Worm (Caenorhabditis elegans) whole organism, L4 larva: ENCODE measurements around the gene F37H8.5.

ENCODE experiments used
- D1046.2 ChIP-seq: fragments of 200-800 bp; sonication (Bioruptor generic); IDR thresholded peaks from 2 replicates; pipeline ENCODE4 v1.3.6; 2022; ENCODE audit warnings: missing genetic modification characterization, missing compliant biosample characterization
- F37D6.2 ChIP-seq: sonication (generic microtip); optimal IDR thresholded peaks from 2 replicates; lab custom pipeline; 2016; ENCODE audit warnings: mild to moderate bottlenecking, missing genetic modification characterization, missing compliant biosample characterization
- F49E8.2 ChIP-seq: sonication (generic microtip); optimal IDR thresholded peaks from 2 replicates; lab custom pipeline; 2016; ENCODE audit warnings: missing compliant biosample characterization, mild to moderate bottlenecking, missing genetic modification characterization, borderline replicate concordance
- R02D3.7 ChIP-seq: fragments of 150-350 bp; sonication (generic microtip); optimal IDR thresholded peaks from 3 replicates; lab custom pipeline; 2014; ENCODE audit warnings: missing biosample characterization, missing genetic modification characterization
- T20F7.1 ChIP-seq: fragments of 200-800 bp; sonication (Bioruptor generic); optimal IDR thresholded peaks from 2 replicates; lab custom pipeline; 2018; ENCODE audit warnings: mild to moderate bottlenecking, missing genetic modification characterization, missing compliant biosample characterization
- Y48G9A.11 ChIP-seq: fragments of 200-800 bp; sonication (Bioruptor generic); IDR thresholded peaks from 2 replicates; pipeline ENCODE4 v1.3.6; 2022; ENCODE audit warnings: missing genetic modification reagents, missing genetic modification characterization, missing compliant biosample characterization
- Y5F2A.4 ChIP-seq: fragments of 200-800 bp; sonication (Bioruptor generic); optimal IDR thresholded peaks from 2 replicates; lab custom pipeline; 2018; ENCODE audit warnings: mild to moderate bottlenecking, missing genetic modification characterization, missing compliant biosample characterization
- Y75B8A.6 ChIP-seq: fragments of 200-800 bp; sonication (Bioruptor generic); IDR thresholded peaks from 2 replicates; pipeline ENCODE4 v1.3.6; 2022; ENCODE audit warnings: missing genetic modification reagents, missing genetic modification characterization, missing compliant biosample characterization
- aha-1 ChIP-seq: fragments of 150-350 bp; peaks from one replicate; lab custom pipeline; 2014; ENCODE audit warnings: missing biosample characterization, missing genetic modification characterization
- ceh-28 ChIP-seq: fragments of 150-350 bp; optimal IDR thresholded peaks from 2 replicates; lab custom pipeline; 2014; ENCODE audit warnings: missing biosample characterization, missing genetic modification reagents, missing genetic modification characterization
- ces-1 ChIP-seq: fragments of 150-350 bp; sonication (generic microtip); optimal IDR thresholded peaks from 4 replicates; lab custom pipeline; 2014; ENCODE audit warnings: missing biosample characterization, missing genetic modification reagents, missing genetic modification characterization
- daf-16 ChIP-seq, 3 experiments: sonication (generic microtip); optimal IDR thresholded peaks; 2 replicates each; lab custom pipeline; 2016 to 2017; ENCODE audit warnings: missing genetic modification characterization in 3 of 3, missing genetic modification reagents in 3 of 3, mild to moderate bottlenecking in 2 of 3, missing compliant biosample characterization in 2 of 3, missing biosample characterization in 1 of 3, moderate library complexity in 1 of 3
- daf-19 ChIP-seq: fragments of 200-800 bp; sonication (Bioruptor generic); conservative IDR thresholded peaks from 2 replicates; pipeline ENCODE4 v1.3.6; 2022; ENCODE audit warnings: missing genetic modification characterization, missing compliant biosample characterization
- daf-8 ChIP-seq: fragments of 200-800 bp; sonication (Bioruptor generic); IDR thresholded peaks from 2 replicates; pipeline ENCODE4 v1.3.6; 2022; ENCODE audit warnings: missing genetic modification characterization, missing compliant biosample characterization
- dmd-6 ChIP-seq: fragments of 200-800 bp; sonication (Bioruptor generic); IDR thresholded peaks from 2 replicates; pipeline ENCODE4 v1.3.6; 2022; ENCODE audit warnings: missing genetic modification reagents, missing genetic modification characterization, missing compliant biosample characterization
- dmd-8 ChIP-seq: fragments of 200-800 bp; sonication (Bioruptor generic); IDR thresholded peaks from 2 replicates; pipeline ENCODE4 v1.3.6; 2022; ENCODE audit warnings: missing genetic modification characterization, missing compliant biosample characterization
- fos-1 ChIP-seq: fragments of 150-350 bp; optimal IDR thresholded peaks from 2 replicates; lab custom pipeline; 2014; ENCODE audit warnings: missing biosample characterization, missing genetic modification characterization
- gei-8 ChIP-seq: fragments of 200-800 bp; sonication (Bioruptor generic); optimal IDR thresholded peaks from 2 replicates; lab custom pipeline; 2018; ENCODE audit warnings: mild to moderate bottlenecking, missing genetic modification characterization, missing compliant biosample characterization
- hlh-30 ChIP-seq: sonication (generic microtip); optimal IDR thresholded peaks from 2 replicates; lab custom pipeline; 2017; ENCODE audit warnings: antibody characterized with exemption, mild to moderate bottlenecking, missing genetic modification characterization, missing compliant biosample characterization; ENCODE audit not compliant: insufficient read depth
- lim-7 ChIP-seq: fragments of 200-800 bp; sonication (Bioruptor generic); IDR thresholded peaks from 2 replicates; pipeline ENCODE4 v1.3.6; 2022; ENCODE audit warnings: missing genetic modification characterization, missing compliant biosample characterization
- lin-1 ChIP-seq: fragments of 200-800 bp; sonication (Bioruptor generic); IDR thresholded peaks from 2 replicates; pipeline ENCODE4 v1.3.6; 2022; ENCODE audit warnings: missing genetic modification reagents, missing genetic modification characterization, missing compliant biosample characterization
- lin-13 ChIP-seq: fragments of 150-350 bp; optimal IDR thresholded peaks from 2 replicates; lab custom pipeline; 2014; ENCODE audit warnings: missing biosample characterization, missing genetic modification reagents, missing genetic modification characterization
- lin-15B ChIP-seq: fragments of 150-350 bp; sonication (generic microtip); optimal IDR thresholded peaks from 3 replicates; lab custom pipeline; 2014; ENCODE audit warnings: missing biosample characterization, missing genetic modification characterization
- lir-3 ChIP-seq: sonication (generic microtip); optimal IDR thresholded peaks from 2 replicates; lab custom pipeline; 2016; ENCODE audit warnings: mild to moderate bottlenecking, missing genetic modification characterization, missing compliant biosample characterization
- mdl-1 ChIP-seq, 2 experiments: fragments of 150-350 bp in 1 of 2; sonication (generic microtip) in 1 of 2; optimal IDR thresholded peaks; 2 replicates each; lab custom pipeline; 2014 to 2017; ENCODE audit warnings: missing biosample characterization in 2 of 2, missing genetic modification characterization in 2 of 2
- mdt-29 ChIP-seq: fragments of 200-800 bp; sonication (Bioruptor generic); IDR thresholded peaks from 2 replicates; pipeline ENCODE4 v1.3.6; 2022; ENCODE audit warnings: missing genetic modification reagents, missing genetic modification characterization, missing compliant biosample characterization
- mep-1 ChIP-seq: fragments of 150-350 bp; sonication (generic microtip); optimal IDR thresholded peaks from 3 replicates; lab custom pipeline; 2014; ENCODE audit warnings: missing biosample characterization, missing genetic modification characterization
- mes-2 ChIP-seq: sonication (generic microtip); optimal IDR thresholded peaks from 2 replicates; lab custom pipeline; 2016; ENCODE audit warnings: missing genotype, mild to moderate bottlenecking, missing genetic modification characterization, missing compliant biosample characterization; ENCODE audit not compliant: poor library complexity, severe bottlenecking
- nhr-102 ChIP-seq: sonication (generic microtip); optimal IDR thresholded peaks from 2 replicates; lab custom pipeline; 2016; ENCODE audit warnings: mild to moderate bottlenecking, missing genetic modification characterization, moderate library complexity, missing compliant biosample characterization
- nhr-111 ChIP-seq: fragments of 200-800 bp; sonication (Bioruptor generic); optimal IDR thresholded peaks from 2 replicates; lab custom pipeline; 2018; ENCODE audit warnings: mild to moderate bottlenecking, missing genetic modification characterization, missing compliant biosample characterization
- nhr-237 ChIP-seq: sonication (generic microtip); optimal IDR thresholded peaks from 2 replicates; lab custom pipeline; 2017; ENCODE audit warnings: missing biosample characterization, missing genetic modification characterization
- nhr-28 ChIP-seq: fragments of 150-350 bp; optimal IDR thresholded peaks from 2 replicates; lab custom pipeline; 2014; ENCODE audit warnings: missing biosample characterization, missing genetic modification characterization
- nhr-42 ChIP-seq: fragments of 200-800 bp; sonication (Bioruptor generic); IDR thresholded peaks from 2 replicates; pipeline ENCODE4 v1.3.6; 2022; ENCODE audit warnings: missing genetic modification characterization, missing compliant biosample characterization
- nhr-48 ChIP-seq: sonication (generic microtip); optimal IDR thresholded peaks from 2 replicates; lab custom pipeline; 2016; ENCODE audit warnings: mild to moderate bottlenecking, missing genetic modification characterization, missing compliant biosample characterization
- nhr-76 ChIP-seq: fragments of 150-350 bp; optimal IDR thresholded peaks from 2 replicates; lab custom pipeline; 2014; ENCODE audit warnings: missing biosample characterization, missing genetic modification characterization
- pqm-1 ChIP-seq: sonication (generic microtip); optimal IDR thresholded peaks from 2 replicates; lab custom pipeline; 2017; ENCODE audit warnings: missing biosample characterization, missing genetic modification characterization
- rbr-2 ChIP-seq: sonication (generic microtip); optimal IDR thresholded peaks from 2 replicates; lab custom pipeline; 2016; ENCODE audit warnings: missing genotype, missing genetic modification characterization, missing compliant biosample characterization
- skn-1 ChIP-seq: fragments of 150-350 bp; optimal IDR thresholded peaks from 2 replicates; lab custom pipeline; 2014; ENCODE audit warnings: missing biosample characterization, missing genetic modification characterization
- snpc-1.2 ChIP-seq: fragments of 200-800 bp; sonication (Bioruptor generic); IDR thresholded peaks from 2 replicates; pipeline ENCODE4 v1.3.6; 2022; ENCODE audit warnings: missing genetic modification reagents, missing genetic modification characterization, missing compliant biosample characterization
- snpc-4 ChIP-seq: fragments of 150-350 bp; optimal IDR thresholded peaks from 2 replicates; lab custom pipeline; 2014; ENCODE audit warnings: missing biosample characterization, missing genetic modification characterization
- spr-3 ChIP-seq: fragments of 200-800 bp; sonication (Bioruptor generic); optimal IDR thresholded peaks from 2 replicates; lab custom pipeline; 2018; ENCODE audit warnings: mild to moderate bottlenecking, missing genetic modification characterization, missing compliant biosample characterization
- unc-39 ChIP-seq: sonication (generic microtip); optimal IDR thresholded peaks from 2 replicates; lab custom pipeline; 2017; ENCODE audit warnings: missing biosample characterization, missing genetic modification characterization
- unc-62 ChIP-seq, 3 experiments: fragments of 150-350 bp in 1 of 3; sonication (generic microtip); optimal IDR thresholded peaks in 2 of 3; peaks in 1 of 3; 1 replicate in 1 of 3; 2 replicates in 2 of 3; lab custom pipeline; 2014 to 2017; ENCODE audit warnings: missing biosample characterization in 3 of 3, missing genetic modification characterization in 3 of 3, missing genetic modification reagents in 3 of 3, missing genotype in 1 of 3
- vab-7 ChIP-seq: fragments of 200-800 bp; sonication (Bioruptor generic); IDR thresholded peaks from 2 replicates; pipeline ENCODE4 v1.3.6; 2022; ENCODE audit warnings: missing genetic modification reagents, missing genetic modification characterization, missing compliant biosample characterization
- zfp-2 ChIP-seq: sonication (generic microtip); optimal IDR thresholded peaks from 2 replicates; lab custom pipeline; 2016; ENCODE audit warnings: mild to moderate bottlenecking, missing genetic modification characterization, missing compliant biosample characterization
- zip-2 ChIP-seq: fragments of 150-350 bp; optimal IDR thresholded peaks from 2 replicates; lab custom pipeline; 2014; ENCODE audit warnings: missing biosample characterization, missing genetic modification characterization
- ztf-11 ChIP-seq: fragments of 150-350 bp; optimal IDR thresholded peaks from 2 replicates; lab custom pipeline; 2014; ENCODE audit warnings: missing biosample characterization, missing genetic modification characterization
- ztf-7 ChIP-seq: fragments of 150-350 bp; optimal IDR thresholded peaks from 2 replicates; lab custom pipeline; 2014; ENCODE audit warnings: missing biosample characterization, missing genetic modification characterization

F37H8.5 gene

ce11 chrII:11188026-11188425, at the start of gene F37H8.5:
TSS of gene F37H8.5 (plus strand) at chrII:11188206.
- TF ChIP-seq mep-1 (tag; lab: Kevin White, UChicago) = no peak
- TF ChIP-seq pqm-1 = no peak
- TF ChIP-seq fos-1 (tag; lab: Kevin White, UChicago) = no peak
- no peak for TF ChIP-seq unc-39
- TF ChIP-seq Y48G9A.11 (GFP tag; lab: Robert Waterston, UW) = no peak
- TF ChIP-seq daf-16 (GFP tag; optimal IDR thresholded peaks at IDR 0.05; lab: Kevin White, UChicago) = peak in 1 of 2 experiments; percentile 28
- TF ChIP-seq daf-16 (tag; optimal IDR thresholded peaks at IDR 0.05; lab: Kevin White, UChicago) = no peak
- no peak for TF ChIP-seq F49E8.2 (tag; lab: Kevin White, UChicago)
- no peak for TF ChIP-seq dmd-6 (GFP tag; lab: Robert Waterston, UW)
- peak in 1 of 2 experiments; percentile 92 for TF ChIP-seq unc-62 (GFP tag; optimal IDR thresholded peaks at IDR 0.05 in 1 of 2; lab: Kevin White, UChicago)
- no peak for TF ChIP-seq unc-62 (tag; optimal IDR thresholded peaks at IDR 0.05; lab: Kevin White, UChicago)
- no peak for TF ChIP-seq F37D6.2 (tag; lab: Kevin White, UChicago)
- no peak for TF ChIP-seq nhr-42
- TF ChIP-seq spr-3 (GFP tag; lab: Kevin White, UChicago) = no peak

- TF ChIP-seq dmd-8 (GFP tag; lab: Robert Waterston, UW) (no peak), mes-2 (tag; lab: Kevin White, UChicago) (no peak), mdt-29 (GFP tag; lab: Robert Waterston, UW) (no peak), nhr-48 (tag; lab: Kevin White, UChicago) (no peak), ces-1 (GFP tag; lab: Kevin White, UChicago) (no peak), spr-3 (GFP tag; lab: Kevin White, UChicago) (no peak), nhr-28 (tag; lab: Kevin White, UChicago) (no peak), skn-1 (tag; lab: Kevin White, UChicago) (no peak), nhr-111 (no peak), gei-8 (GFP tag; lab: Kevin White, UChicago) (no peak), ztf-11 (tag; lab: Kevin White, UChicago) (no peak), lin-15B (tag; lab: Kevin White, UChicago) (no peak), lin-13 (GFP tag; lab: Kevin White, UChicago) (no peak), ceh-28 (no peak), snpc-1.2 (GFP tag; lab: Robert Waterston, UW) (no peak), R02D3.7 (tag; lab: Kevin White, UChicago) (no peak), T20F7.1 (GFP tag; lab: Kevin White, UChicago) (no peak)
Observed at ce11 chrII:11140140-11140539, 47.9 kb upstream of the F37H8.5 start, which contains the start of gene F40F8.4. TSS of gene F40F8.4 (minus strand) at chrII:11140240.

- TF ChIP-seq aha-1 (tag; lab: Kevin White, UChicago) (peak; percentile 56), zip-2 (tag; lab: Kevin White, UChicago) (no peak), hlh-30 (tag; lab: Kevin White, UChicago) (peak; percentile 2), D1046.2 (GFP tag; lab: Robert Waterston, UW) (no peak), nhr-76 (tag; lab: Kevin White, UChicago) (no peak), unc-39 (no peak), snpc-4 (tag; lab: Kevin White, UChicago) (no peak), zfp-2 (tag; lab: Kevin White, UChicago) (no peak), nhr-102 (no peak), unc-62 (GFP tag; optimal IDR thresholded peaks at IDR 0.05 in 1 of 2; lab: Kevin White, UChicago) (peak in 1 of 2 experiments; percentile 98), unc-62 (tag; optimal IDR thresholded peaks at IDR 0.05; lab: Kevin White, UChicago) (no peak), mdl-1 (tag; optimal IDR thresholded peaks at IDR 0.05; lab: Kevin White, UChicago) (peak in 1 of 2 experiments; percentile 11), lim-7 (GFP tag; lab: Robert Waterston, UW) (no peak), ztf-7 (tag; lab: Kevin White, UChicago) (no peak), daf-8 (GFP tag; lab: Robert Waterston, UW) (no peak), vab-7 (GFP tag; lab: Robert Waterston, UW) (0 out of 2 replicates have a peak, but pooled peaks have one; percentile 34), nhr-48 (tag; lab: Kevin White, UChicago) (no peak), Y75B8A.6 (GFP tag; lab: Robert Waterston, UW) (no peak), lin-1 (no peak), rbr-2 (no peak), nhr-237 (no peak), daf-19 (GFP tag; lab: Robert Waterston, UW) (no peak), lir-3 (tag; lab: Kevin White, UChicago) (no peak), ztf-11 (tag; lab: Kevin White, UChicago) (no peak), Y5F2A.4 (GFP tag; lab: Kevin White, UChicago) (no peak), R02D3.7 (tag; lab: Kevin White, UChicago) (no peak)
Observed at ce11 chrII:11142571-11142970, 45.4 kb upstream of the F37H8.5 start, which contains the start of gene arrd-6. TSS of gene arrd-6 (plus strand) at chrII:11142739.
